Fruit fly (Drosophila melanogaster): ENCODE data around the gene CycT.

Gene CycT

dm6 chr3L:17513893-17514616 is 43.5 kb downstream of the CycT start, which contains the start of the genes U4-U6-60K and CG7564 (continued):
- peak; percentile 89 for TF ChIP-seq CG13287 (GFP tag; IDR thresholded peaks at IDR 0.05; ENCODE audit: partially characterized antibody)
- peak; percentile 53 for TF ChIP-seq Dip3 (GFP tag; optimal IDR thresholded peaks at IDR 0.05)
- no peak for TF ChIP-seq Stat92E (GFP tag; optimal IDR thresholded peaks at IDR 0.05)
- peak; percentile 72 for TF ChIP-seq Hmr (GFP tag; optimal IDR thresholded peaks at IDR 0.05)
- TF ChIP-seq Bgb (GFP tag; IDR thresholded peaks at IDR 0.05; ENCODE audit: partially characterized antibody) = peak; percentile 97
- no peak for TF ChIP-seq gt (GFP tag; IDR thresholded peaks at IDR 0.05)
- peak; percentile 67 for TF ChIP-seq Ssrp (tag; optimal IDR thresholded peaks at IDR 0.05)
- no peak for TF ChIP-seq nau (GFP tag; optimal IDR thresholded peaks at IDR 0.05)
- peak; percentile 53 for TF ChIP-seq CG17829 (tag; optimal IDR thresholded peaks at IDR 0.05)
- no peak for TF ChIP-seq bigmax (GFP tag; optimal IDR thresholded peaks at IDR 0.05)
- no peak for TF ChIP-seq org-1 (GFP tag; optimal IDR thresholded peaks at IDR 0.05)
- TF ChIP-seq CG5953 (GFP tag; IDR thresholded peaks at IDR 0.05) = no peak
- TF ChIP-seq fru (optimal IDR thresholded peaks at IDR 0.05) = no peak
- TF ChIP-seq ci (GFP tag; IDR thresholded peaks at IDR 0.05) = no peak; the same call in 2 of the 3 replicates
- no peak for TF ChIP-seq tio (GFP tag; optimal IDR thresholded peaks at IDR 0.05)
- TF ChIP-seq twi (tag; optimal IDR thresholded peaks at IDR 0.05) = peak; percentile 14
- TF ChIP-seq CG8290 (GFP tag; optimal IDR thresholded peaks at IDR 0.05) = peak; percentile 50
- peak in 1 of 2 experiments; percentile 76 for TF ChIP-seq CG8290 (tag; optimal IDR thresholded peaks at IDR 0.05)
- TF ChIP-seq Taf1 (GFP tag; IDR thresholded peaks at IDR 0.05) = 0 out of 2 replicates have a peak, but pooled peaks have one; percentile 33
- peak; percentile 28 to 60 for TF ChIP-seq Pdp1 (GFP tag; optimal IDR thresholded peaks at IDR 0.05)
- peak; percentile 95 for TF ChIP-seq CG14860 (GFP tag; IDR thresholded peaks at IDR 0.05; ENCODE audit: partially characterized antibody)
- peak; percentile 11 for TF ChIP-seq CG12299 (tag; optimal IDR thresholded peaks at IDR 0.05)
- TF ChIP-seq CG10979 (tag; optimal IDR thresholded peaks at IDR 0.05) = peak; percentile 32
- TF ChIP-seq CTCF (GFP tag; optimal IDR thresholded peaks at IDR 0.05) = no peak
- TF ChIP-seq lbe (GFP tag; optimal IDR thresholded peaks at IDR 0.05) = peak; percentile 60
- peak; percentile 39 for TF ChIP-seq Six4 (GFP tag; optimal IDR thresholded peaks at IDR 0.05)
- TF ChIP-seq grau (tag; optimal IDR thresholded peaks at IDR 0.05) = peak; percentile 61
- peak; percentile 61 for TF ChIP-seq CG12942 (GFP tag; optimal IDR thresholded peaks at IDR 0.05)
- TF ChIP-seq PHDP (tag; optimal IDR thresholded peaks at IDR 0.05) = peak; percentile 40
- TF ChIP-seq CG32532 (GFP tag; IDR thresholded peaks at IDR 0.05) = peak; percentile 76
- no peak for TF ChIP-seq CG2875 (GFP tag; optimal IDR thresholded peaks at IDR 0.05)
- peak; percentile 85 for TF ChIP-seq CG30403 (GFP tag; optimal IDR thresholded peaks at IDR 0.05)
- TF ChIP-seq CG1603 (tag; optimal IDR thresholded peaks at IDR 0.05) = peak; percentile 44
- TF ChIP-seq dimm (GFP tag; IDR thresholded peaks at IDR 0.05) = no peak
- TF ChIP-seq ind (GFP tag; optimal IDR thresholded peaks at IDR 0.05) = peak; percentile 67
- TF ChIP-seq Fer2 (tag; optimal IDR thresholded peaks at IDR 0.05) = peak; percentile 43
- TF ChIP-seq mld (GFP tag; IDR thresholded peaks at IDR 0.05; ENCODE audit: partially characterized antibody) = peak; percentile 95
- no peak for TF ChIP-seq cg (GFP tag; optimal IDR thresholded peaks at IDR 0.05)
- peak; percentile 49; the same call in 1 of the 2 replicates for TF ChIP-seq CG8765 (GFP tag; IDR thresholded peaks at IDR 0.05)
- peak; percentile 81 for TF ChIP-seq Hr3 (GFP tag; optimal IDR thresholded peaks at IDR 0.05)
- TF ChIP-seq CG15011 (GFP tag; optimal IDR thresholded peaks at IDR 0.05) = peak; percentile 42
- TF ChIP-seq Aef1 (GFP tag; IDR thresholded peaks at IDR 0.05) = peak; percentile 10; the same call in 2 of the 3 replicates
- peak; percentile 62; the same call in 1 of the 2 replicates for TF ChIP-seq lmd (GFP tag; IDR thresholded peaks at IDR 0.05)
- no peak for TF ChIP-seq gro (GFP tag; optimal IDR thresholded peaks at IDR 0.05)
- no peak for TF ChIP-seq h (optimal IDR thresholded peaks at IDR 0.05)
- peak; percentile 17; the same call in 1 of the 2 replicates for TF ChIP-seq esg (GFP tag; conservative IDR thresholded peaks at IDR 0.05)
- TF ChIP-seq ATbp (GFP tag; optimal IDR thresholded peaks at IDR 0.05) = no peak
- TF ChIP-seq MESR4 (GFP tag; optimal IDR thresholded peaks at IDR 0.05) = peak; percentile 97
- peak; percentile 25 for TF ChIP-seq stwl (tag; optimal IDR thresholded peaks at IDR 0.05)
- peak; percentile 75 for TF ChIP-seq Hsf (GFP tag; optimal IDR thresholded peaks at IDR 0.05)
